Fruit fly (Drosophila melanogaster): ENCODE data around the gene CG7246.

Gene CG7246

DNA sequence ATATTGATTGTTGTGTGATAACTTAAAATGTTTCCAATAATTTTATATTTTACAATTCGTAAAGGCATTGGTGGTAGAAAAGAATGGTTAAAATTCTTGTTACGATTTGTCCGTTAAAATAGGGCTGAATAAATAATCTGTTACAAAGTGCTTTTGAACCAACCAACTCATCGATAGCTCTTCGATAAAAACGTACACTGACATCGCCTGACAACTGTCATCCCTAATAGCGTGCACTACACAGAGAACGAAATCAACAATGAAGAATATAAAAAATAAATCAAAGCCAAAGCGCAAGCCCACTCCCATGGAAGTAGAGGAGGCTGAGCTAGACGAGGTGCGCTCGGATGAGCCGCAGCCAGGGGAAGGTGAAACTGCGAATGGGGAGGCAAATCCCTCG is 4.9 kb upstream of the CG7246 start, which contains the start of gene CG32708 (continued):
- peak; percentile 69 for TF ChIP-seq BEAF-32 (GFP tag; optimal IDR thresholded peaks at IDR 0.05)
- TF ChIP-seq lilli (GFP tag; optimal IDR thresholded peaks at IDR 0.05) = no peak
- TF ChIP-seq tup (GFP tag; optimal IDR thresholded peaks at IDR 0.05) = no peak

dm6 chrX:9082600-9082999 is 1.7 kb upstream of the CG7246 start, which contains the start of gene APC4:
Gene APC4, plus strand, starts transcription at chrX:9082931.
- TF ChIP-seq fd3F (GFP tag; optimal IDR thresholded peaks at IDR 0.05) (peak; percentile 0), Dek (tag; optimal IDR thresholded peaks at IDR 0.05) (peak; percentile 19), CG9437 (GFP tag; optimal IDR thresholded peaks at IDR 0.05) (peak; percentile 25), gem (tag; optimal IDR thresholded peaks at IDR 0.05) (no peak), dpn (GFP tag; optimal IDR thresholded peaks at IDR 0.05) (peak; percentile 14 to 20), CG7786 (GFP tag; optimal IDR thresholded peaks at IDR 0.05) (peak; percentile 9), Oli (tag; optimal IDR thresholded peaks at IDR 0.05) (peak; percentile 29), jigr1 (GFP tag; IDR thresholded peaks at IDR 0.05) (no peak), Dref (GFP tag; IDR thresholded peaks at IDR 0.05) (peak; percentile 49), CG15269 (tag; optimal IDR thresholded peaks at IDR 0.05) (peak; percentile 34), CG17829 (tag; optimal IDR thresholded peaks at IDR 0.05) (peak; percentile 14), Ssrp (tag; optimal IDR thresholded peaks at IDR 0.05) (peak; percentile 37), bab2 (GFP tag; optimal IDR thresholded peaks at IDR 0.05) (peak; percentile 25), scrt (GFP tag; optimal IDR thresholded peaks at IDR 0.05) (no peak), MTF-1 (GFP tag; optimal IDR thresholded peaks at IDR 0.05; ENCODE audit: borderline replicate concordance) (no peak), CG15514 (GFP tag; optimal IDR thresholded peaks at IDR 0.05) (peak; percentile 25), CG10267 (tag; optimal IDR thresholded peaks at IDR 0.05) (peak; percentile 33), CG14710 (tag; optimal IDR thresholded peaks at IDR 0.05) (peak; percentile 52), tap (tag; optimal IDR thresholded peaks at IDR 0.05) (no peak), wek (GFP tag; optimal IDR thresholded peaks at IDR 0.05) (no peak), CG2120 (GFP tag; optimal IDR thresholded peaks at IDR 0.05) (peak; percentile 56), CG7556 (GFP tag; optimal IDR thresholded peaks at IDR 0.05) (peak; percentile 40), Med (GFP tag) (peak; percentile 68), CoRest (tag; optimal IDR thresholded peaks at IDR 0.05) (peak; percentile 66), Meics (GFP tag; optimal IDR thresholded peaks at IDR 0.05) (peak; percentile 32), her (GFP tag; optimal IDR thresholded peaks at IDR 0.05) (no peak), shn (GFP tag; optimal IDR thresholded peaks at IDR 0.05) (no peak), HHEX (GFP tag; optimal IDR thresholded peaks at IDR 0.05) (no peak), pum (GFP tag; optimal IDR thresholded peaks at IDR 0.05) (peak; percentile 11), CG15696 (tag; optimal IDR thresholded peaks at IDR 0.05) (peak; percentile 29), zf30C (GFP tag; optimal IDR thresholded peaks at IDR 0.05) (no peak), CG8478 (optimal IDR thresholded peaks at IDR 0.05) (no peak), dati (GFP tag; IDR thresholded peaks at IDR 0.05) (no peak), Atf-2 (GFP tag; optimal IDR thresholded peaks at IDR 0.05) (peak; percentile 9), Atf3 (GFP tag; optimal IDR thresholded peaks at IDR 0.05) (no peak), CG4282 (GFP tag; optimal IDR thresholded peaks at IDR 0.05) (no peak), CG13775 (GFP tag; optimal IDR thresholded peaks at IDR 0.05) (peak; percentile 9), unc-4 (GFP tag; IDR thresholded peaks at IDR 0.05; ENCODE audit: partially characterized antibody) (no peak), h (optimal IDR thresholded peaks at IDR 0.05) (no peak), CG3281 (GFP tag; optimal IDR thresholded peaks at IDR 0.05) (peak; percentile 26), CG33557 (GFP tag; optimal IDR thresholded peaks at IDR 0.05) (peak; percentile 54), Dip3 (GFP tag; optimal IDR thresholded peaks at IDR 0.05) (no peak), CG8924 (tag; optimal IDR thresholded peaks at IDR 0.05) (peak; percentile 28), Rfx (GFP tag; IDR thresholded peaks at IDR 0.05) (0 out of 2 replicates have a peak, but pooled peaks have one; percentile 26), lola (GFP tag; optimal IDR thresholded peaks at IDR 0.05) (peak in 1 of 3 experiments; percentile 48), sna (GFP tag; IDR thresholded peaks at IDR 0.05; ENCODE audit: partially characterized antibody) (no peak)
